Fruit fly (Drosophila melanogaster): Measurements from ENCODE around the gene CG46458.

Gene CG46458

DNA sequence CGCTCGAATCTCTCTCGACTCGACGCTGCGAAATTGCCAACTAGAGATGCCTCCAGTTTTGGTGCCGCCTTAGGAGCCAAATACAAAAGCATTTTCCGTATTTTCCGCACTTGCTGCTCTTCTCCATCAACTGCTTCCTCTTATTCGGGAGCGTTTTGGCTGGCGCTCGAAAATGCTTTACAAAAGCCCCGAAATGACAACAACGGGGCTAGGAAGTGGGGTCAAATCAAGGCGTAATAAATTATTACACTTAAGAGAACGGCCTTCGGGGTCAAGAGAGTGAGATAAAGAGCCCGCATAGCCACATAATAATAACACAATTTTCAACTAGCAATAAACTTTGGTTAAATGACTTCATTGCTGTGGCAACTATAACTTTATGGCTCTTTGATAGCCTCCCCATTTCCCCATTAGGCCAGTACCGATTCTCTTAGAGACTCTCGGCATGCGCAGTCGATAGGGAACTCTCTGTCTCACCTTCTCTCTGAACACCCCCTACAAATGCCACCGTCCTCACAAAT, at the start of gene CG46458:
Gene CG46458 (minus strand): TSS at position 51 of the 521 bp plus-strand sequence.
- no peak for TF ChIP-seq CG17801 (GFP tag; optimal IDR thresholded peaks at IDR 0.05; ENCODE audit: partially characterized antibody)

DNA sequence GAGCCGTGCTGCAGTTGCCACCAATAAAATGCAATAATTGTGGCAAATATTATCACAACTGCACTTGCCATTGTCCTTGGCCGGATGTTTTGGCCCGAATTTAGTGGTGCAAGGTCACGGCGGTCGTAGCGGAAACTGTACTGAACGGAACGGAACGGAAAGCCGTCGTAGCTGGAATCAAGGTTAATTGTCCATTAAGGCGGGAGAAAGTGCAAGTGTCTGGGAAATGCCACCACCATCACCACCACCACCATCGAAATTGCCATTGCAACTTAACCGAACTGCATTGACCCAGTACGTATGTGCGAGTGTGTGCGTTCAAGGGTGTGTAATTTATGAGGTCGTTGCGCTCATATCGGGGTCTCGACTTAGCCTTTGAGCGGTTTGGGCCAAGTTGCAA, 48.8 kb upstream of the CG46458 start:
- TF ChIP-seq CG17801 (GFP tag; optimal IDR thresholded peaks at IDR 0.05; ENCODE audit: partially characterized antibody): no peak

DNA sequence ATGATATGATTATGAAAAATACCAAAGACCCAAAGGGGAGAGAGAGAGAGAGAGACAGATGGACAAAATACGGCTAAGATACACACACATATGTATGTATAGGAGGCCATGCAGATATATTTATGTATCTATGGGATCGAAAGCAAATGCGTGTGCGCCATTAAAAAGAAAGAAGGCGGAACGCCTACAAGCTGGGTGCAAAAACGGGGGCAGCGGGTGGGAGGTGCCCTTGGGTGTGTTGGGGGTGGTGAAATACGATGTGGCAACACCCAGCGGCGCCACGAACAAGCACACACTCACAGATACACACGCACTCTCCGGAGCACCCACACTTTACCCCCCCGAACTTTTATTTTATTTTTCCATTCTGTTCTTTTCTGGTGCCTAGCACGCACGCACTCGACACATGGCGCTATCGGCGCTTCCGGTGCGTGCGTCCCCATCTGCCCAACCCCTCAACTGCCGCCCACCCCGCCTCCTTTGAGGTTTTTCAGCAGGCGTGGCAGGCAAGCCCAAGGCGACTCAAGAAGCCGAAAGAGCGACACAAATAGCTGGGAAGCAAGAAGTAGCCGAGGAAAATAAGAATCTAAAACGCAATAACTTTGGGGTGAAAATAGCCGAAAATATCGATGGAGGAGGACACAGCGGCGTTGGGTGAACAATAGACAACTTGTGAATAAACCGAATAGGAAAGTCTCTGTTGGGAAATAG, 46.5 kb upstream of the CG46458 start:
- TF ChIP-seq CG17801 (GFP tag; optimal IDR thresholded peaks at IDR 0.05; ENCODE audit: partially characterized antibody): no peak

DNA sequence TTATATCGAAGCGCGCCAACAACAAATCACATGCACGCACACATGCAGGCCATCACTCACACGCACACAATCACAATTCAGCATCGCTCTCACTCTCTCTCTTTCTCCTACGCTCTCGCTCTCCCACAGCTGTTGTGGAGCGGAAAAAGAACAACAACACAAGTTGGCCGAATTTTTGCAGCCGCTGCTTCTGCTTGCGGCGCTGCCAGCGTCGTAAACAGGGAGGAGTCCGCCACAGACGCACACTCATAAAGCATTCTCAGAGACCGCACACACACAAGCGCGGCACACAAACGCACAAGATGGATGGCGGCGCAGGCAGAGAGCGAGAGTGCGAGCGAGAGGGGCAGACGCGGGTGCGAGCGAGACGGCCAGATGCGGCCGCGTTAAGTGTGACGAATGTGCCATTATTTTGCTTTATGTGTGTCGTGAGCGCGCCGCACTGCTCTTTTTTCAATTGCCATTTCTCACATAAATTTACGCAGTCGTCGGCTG, 42.6 kb upstream of the CG46458 start:
- TF ChIP-seq CG17801 (GFP tag; optimal IDR thresholded peaks at IDR 0.05; ENCODE audit: partially characterized antibody): no peak

DNA sequence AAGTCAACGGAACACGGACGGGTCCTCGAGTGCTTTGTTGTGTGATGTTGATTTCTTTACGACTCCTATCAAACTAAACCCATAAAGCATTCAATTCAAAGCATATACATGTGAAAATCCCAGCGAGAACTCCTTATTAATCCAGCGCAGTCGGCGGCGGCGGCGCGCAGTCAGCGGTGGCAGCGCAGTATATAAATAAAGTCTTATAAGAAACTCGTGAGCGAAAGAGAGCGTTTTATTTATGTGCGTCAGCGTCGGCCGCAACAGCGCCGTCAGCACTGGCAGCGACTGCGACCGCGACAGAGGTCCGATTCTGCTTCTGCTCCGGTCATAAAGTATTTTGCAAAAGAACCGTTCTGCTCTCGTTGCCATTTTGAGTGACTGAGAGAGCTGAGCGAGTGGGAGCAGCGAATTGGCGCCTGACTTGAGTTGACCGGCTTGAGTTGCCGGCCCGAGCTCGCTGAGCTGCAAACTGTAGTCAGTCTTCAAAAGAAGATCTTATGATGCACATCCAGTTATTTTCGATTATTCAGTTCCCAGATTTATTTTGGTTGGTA, 41.1 kb upstream of the CG46458 start, which contains the start of gene Antp:
Gene Antp (minus strand): TSS at position 75 of the 557 bp plus-strand sequence.
- no peak for TF ChIP-seq CG17801 (GFP tag; optimal IDR thresholded peaks at IDR 0.05; ENCODE audit: partially characterized antibody)

DNA sequence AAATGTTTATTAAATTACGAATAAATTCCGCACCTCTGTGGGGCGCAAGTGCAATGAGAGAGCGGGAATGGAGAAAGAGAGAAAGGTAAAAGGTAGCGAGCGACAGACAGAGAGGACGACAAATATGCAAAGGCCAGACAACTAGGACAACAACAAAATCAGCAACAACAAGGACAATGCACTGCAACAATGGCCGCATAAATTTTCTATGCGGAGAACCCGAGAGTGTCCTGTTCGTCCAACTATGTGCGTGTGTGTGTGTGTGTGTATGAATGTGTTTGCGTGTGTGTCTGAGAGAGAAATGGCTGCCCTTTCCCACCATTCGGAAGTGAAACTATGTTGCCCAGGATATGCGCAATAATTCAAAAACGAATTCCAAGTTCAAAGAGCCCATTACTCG, 38.8 kb upstream of the CG46458 start:
- TF ChIP-seq CG17801 (GFP tag; optimal IDR thresholded peaks at IDR 0.05; ENCODE audit: partially characterized antibody): no peak

DNA sequence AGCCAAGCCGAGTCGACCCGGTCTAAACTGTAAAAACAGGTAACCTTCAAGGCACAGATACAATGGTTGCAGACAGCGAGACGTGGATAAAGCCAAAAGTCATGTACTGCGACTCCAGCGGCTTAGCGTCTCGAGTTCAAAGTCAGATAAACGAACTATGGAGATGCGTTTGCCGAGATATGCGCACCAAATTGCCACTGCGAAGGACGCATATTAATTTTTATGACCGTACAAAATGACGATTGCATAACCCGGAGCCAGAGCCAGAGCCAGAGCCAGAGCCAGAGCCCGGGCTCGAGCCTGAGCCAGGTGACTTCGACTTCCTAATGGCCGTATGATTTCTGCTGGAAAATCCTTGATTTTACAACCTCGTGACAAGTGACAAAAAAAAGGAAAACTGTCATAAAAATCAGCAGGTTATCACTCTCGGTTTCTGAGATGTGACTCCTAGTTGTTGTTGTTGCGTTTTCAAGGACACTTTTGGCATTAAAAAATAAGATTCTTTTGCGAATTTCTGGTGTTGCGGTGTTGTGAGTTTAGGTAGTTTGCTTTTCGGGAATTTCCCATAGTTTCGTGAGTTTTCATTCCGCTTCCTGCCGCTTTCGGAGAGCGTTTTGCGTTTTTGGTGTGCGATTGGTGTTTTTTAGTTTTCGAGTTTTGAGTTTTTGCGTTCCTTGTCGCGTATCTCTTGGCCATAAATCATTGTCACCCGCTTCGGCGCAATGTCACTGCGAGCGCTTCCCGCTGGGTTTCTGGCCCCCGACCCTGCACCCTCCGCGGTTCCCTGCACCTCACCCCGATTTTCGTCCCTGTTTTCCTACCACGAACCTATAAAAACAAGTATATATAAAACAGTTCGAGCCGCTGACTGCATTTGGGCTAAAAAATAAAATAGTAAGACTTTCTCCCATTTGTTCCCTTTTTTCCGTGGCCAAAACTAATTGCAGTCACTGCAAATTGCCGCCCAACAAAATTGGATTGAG, 36.7 kb upstream of the CG46458 start:
- no peak for TF ChIP-seq CG17801 (GFP tag; optimal IDR thresholded peaks at IDR 0.05; ENCODE audit: partially characterized antibody)

DNA sequence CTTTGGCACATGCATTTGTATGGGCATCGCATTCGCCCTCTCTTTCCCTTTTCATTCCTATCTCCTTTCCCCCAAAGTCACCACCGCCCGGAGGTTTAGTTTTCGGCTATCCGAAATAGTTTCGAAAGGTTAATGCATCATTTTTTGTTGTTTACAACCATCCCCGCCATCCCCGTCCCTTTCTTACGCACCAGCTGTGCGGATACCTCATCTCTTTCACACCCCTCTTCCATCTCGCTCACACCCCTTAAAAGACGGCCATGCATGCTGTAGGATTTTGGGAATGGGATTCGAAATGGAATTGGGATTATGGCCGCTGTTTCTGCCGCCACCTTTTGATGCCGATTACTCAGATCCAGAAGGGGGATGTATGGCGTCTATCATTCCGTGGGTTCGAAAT, 33.7 kb upstream of the CG46458 start:
- no peak for TF ChIP-seq CG17801 (GFP tag; optimal IDR thresholded peaks at IDR 0.05; ENCODE audit: partially characterized antibody)

DNA sequence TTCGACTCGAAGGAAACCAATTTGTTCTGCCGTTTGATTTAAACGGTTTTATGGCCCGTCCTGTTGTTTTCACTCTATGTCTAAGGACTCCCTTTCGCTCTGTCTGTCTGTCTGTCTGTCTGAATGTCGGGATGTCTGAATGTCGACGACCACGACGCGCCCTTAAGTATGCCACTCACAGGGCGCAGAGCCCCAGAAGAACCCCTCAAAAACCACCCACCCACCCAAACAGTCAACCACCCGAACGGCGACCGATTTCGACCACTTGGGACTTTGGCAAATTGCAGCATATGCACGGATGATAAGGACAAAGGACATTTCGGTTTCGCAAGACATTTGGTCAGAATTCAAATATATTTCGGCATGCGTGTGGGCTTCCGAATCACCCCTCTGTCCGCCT, 32.7 kb upstream of the CG46458 start:
- TF ChIP-seq CG17801 (GFP tag; optimal IDR thresholded peaks at IDR 0.05; ENCODE audit: partially characterized antibody): no peak

DNA sequence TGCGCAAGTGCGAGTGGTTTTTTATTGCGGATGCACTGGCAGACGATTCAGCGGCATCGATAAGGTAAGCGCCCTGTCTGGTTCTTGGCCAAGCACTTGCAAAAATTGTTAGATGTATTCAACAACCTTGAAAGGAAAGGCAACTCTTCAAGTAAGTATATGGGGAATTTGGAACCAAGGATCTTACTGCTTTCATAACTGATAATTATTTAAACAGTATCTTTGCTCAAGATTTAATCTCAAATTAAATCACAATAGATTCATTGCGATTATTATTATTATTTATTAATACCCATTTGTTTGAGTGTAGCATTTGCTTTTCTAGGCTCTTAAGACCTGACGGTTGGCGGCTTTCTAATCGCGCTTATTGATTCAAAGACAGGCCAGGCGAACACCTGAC, 31.2 kb upstream of the CG46458 start:
- TF ChIP-seq CG17801 (GFP tag; optimal IDR thresholded peaks at IDR 0.05; ENCODE audit: partially characterized antibody): no peak

DNA sequence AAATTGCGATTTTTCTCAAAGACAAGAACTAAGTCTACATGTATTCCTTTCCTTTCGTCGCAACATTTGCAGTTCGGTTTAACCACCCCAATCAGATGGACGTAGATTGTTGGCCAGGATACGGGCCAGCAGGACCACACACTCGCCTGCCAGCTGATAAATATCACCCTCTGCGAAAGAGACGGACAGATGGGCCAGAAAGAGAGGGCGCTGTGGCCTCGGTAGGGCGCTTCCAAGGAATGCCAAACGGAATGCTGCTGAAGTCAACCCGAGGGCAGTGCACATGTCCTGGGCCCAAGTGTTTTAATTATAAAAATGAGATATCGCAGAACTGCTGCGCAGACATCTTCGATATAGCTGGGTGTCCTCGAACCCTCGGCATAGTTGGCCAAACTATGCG, 25.5 kb upstream of the CG46458 start:
- TF ChIP-seq CG17801 (GFP tag; optimal IDR thresholded peaks at IDR 0.05; ENCODE audit: partially characterized antibody): no peak

DNA sequence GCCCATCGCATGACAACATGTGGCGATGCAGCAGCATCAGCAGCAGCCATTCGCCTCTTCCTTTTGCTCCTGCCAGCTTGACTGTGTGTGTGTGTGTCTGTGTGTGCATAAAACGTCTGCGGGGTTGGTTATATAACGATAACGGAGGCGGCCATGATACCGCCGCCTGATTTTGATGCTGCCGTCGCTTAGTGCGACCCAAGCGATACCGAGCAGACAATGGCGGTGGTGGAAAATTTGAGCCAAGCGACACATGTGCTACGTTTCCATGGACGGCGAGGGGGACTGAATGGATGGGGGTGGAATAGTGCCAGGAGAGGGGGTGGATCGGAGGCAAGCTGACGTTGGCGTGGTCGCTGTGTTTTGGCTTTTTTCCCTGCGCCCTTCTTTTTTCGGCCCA, 20.2 kb upstream of the CG46458 start:
- TF ChIP-seq CG17801 (GFP tag; optimal IDR thresholded peaks at IDR 0.05; ENCODE audit: partially characterized antibody): no peak

DNA sequence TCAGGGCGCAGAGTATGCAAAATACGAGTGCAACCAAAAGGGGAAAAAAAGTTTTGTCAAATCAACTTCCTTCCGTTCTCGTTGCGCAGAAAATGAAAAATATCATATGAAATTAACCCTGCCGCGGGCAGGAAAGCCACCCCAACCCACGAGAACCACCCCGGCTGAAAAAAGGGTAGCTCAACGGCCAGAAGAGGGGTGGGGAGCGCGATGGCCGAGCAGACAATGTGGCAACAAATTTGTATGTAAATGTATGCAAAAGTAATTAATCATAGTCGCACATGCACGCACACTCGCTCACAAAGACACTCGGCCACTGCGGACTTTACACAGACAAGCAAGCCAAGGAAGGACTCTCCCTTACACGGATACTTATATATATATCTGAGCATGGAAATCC, 18.9 kb upstream of the CG46458 start:
- no peak for TF ChIP-seq CG17801 (GFP tag; optimal IDR thresholded peaks at IDR 0.05; ENCODE audit: partially characterized antibody)

DNA sequence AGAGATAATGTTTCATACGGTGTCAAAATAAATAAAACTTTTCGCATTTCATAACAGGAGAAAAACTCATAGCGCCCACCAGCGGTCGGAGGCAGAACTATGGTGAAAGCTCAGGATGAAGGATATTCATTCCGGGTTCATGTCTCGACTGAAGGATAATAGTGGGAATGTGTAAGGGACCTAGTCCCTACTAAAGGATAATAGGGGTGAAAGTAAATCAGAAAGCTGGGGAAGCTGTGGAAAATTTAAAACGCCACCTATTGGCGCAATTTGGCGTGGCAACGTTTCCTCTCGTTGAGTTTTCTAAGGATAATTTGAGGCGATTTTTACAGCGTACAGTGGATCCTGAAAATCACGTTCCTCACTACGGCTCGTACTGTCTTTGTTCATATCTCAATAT, 15.1 kb upstream of the CG46458 start:
- no peak for TF ChIP-seq CG17801 (GFP tag; optimal IDR thresholded peaks at IDR 0.05; ENCODE audit: partially characterized antibody)

DNA sequence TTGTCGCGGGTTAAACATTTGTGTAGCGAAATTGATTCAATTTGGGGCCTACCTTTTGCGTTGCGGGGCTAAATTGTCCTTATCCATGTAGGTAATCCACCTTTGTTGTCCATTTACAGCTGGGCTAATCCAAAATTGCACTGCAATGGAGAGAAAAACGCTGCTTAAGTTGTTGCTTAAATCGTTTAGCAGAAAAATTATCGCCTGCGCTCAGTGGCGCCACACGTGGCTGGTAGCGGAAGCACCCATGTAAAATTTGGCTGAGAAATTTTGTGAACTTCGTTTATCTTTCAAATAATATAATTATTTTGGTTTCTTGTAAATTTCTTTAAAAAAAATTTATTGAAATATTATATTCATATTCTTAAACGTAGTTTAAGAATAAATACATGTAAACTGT, 12.4 kb upstream of the CG46458 start:
- TF ChIP-seq CG17801 (GFP tag; optimal IDR thresholded peaks at IDR 0.05; ENCODE audit: partially characterized antibody): no peak

Data from ovary, adult (tissue).